Worm (Caenorhabditis elegans): ENCODE results near the gene C50E3.13.

Gene C50E3.13

DNA sequence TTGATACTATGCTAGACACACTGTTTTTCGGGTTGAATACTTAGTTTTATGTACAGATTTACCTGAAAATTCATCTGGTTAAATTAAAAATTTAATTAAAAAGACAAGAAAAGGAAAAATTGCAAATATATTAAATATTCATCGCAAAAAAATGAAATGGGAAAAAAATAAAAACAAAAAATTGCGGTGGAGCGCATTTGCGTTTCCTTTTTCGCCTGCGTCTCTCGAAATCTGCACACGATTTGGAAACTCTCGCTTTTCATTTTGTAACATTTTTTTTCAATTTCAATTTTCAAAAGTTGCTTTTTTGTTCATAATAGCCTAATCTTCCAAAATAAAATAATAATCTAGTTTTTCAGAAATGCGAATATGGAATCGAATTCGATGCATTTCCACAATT is 36.4 kb downstream of the C50E3.13 start, which contains the start of the genes F19F10.11 and C50E3.5:
Gene F19F10.11, minus strand, starts transcription at position 68 of the 400 bp plus-strand sequence.
Gene C50E3.5, plus strand, starts transcription at position 360 of the 400 bp plus-strand sequence.
- TF ChIP-seq dve-1 (tag; optimal IDR thresholded peaks at IDR 0.05) (no peak), ceh-14 (tag; optimal IDR thresholded peaks at IDR 0.05) (peak; percentile 6)

DNA sequence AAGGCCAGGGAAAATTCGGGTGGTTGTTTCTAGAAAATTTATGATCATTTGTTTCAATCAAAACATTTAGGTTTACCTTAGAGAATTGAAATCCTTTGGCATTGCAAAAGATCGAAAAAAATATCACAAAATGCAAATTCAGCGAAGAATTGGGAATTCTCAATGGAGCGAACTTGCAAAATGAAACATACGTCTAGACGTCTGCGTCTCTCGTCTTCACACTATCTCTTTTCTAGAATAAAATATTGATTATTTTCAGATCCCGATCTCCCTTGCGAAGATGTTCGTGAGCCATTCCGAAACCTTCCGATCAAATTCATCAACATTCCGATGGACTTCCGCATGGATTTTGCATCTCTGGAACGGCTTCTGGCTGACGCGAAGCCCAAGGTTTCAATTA is 43.7 kb downstream of the C50E3.13 start, which contains the start of gene ets-6:
Gene ets-6, minus strand, starts transcription at position 169 of the 400 bp plus-strand sequence.
- TF ChIP-seq pha-2 (tag; optimal IDR thresholded peaks at IDR 0.05) (no peak), ceh-48 (tag; optimal IDR thresholded peaks at IDR 0.05) (peak; percentile 85)

ce11 chrV:7575563-7575962 is 48.5 kb downstream of the C50E3.13 start, which contains the start of the genes snu-66 and ints-9:
Gene snu-66 (minus strand): TSS chrV:7575670.
Gene ints-9 (plus strand): TSS chrV:7575802.
- no peak for TF ChIP-seq tbx-7 (tag; optimal IDR thresholded peaks at IDR 0.05)
- peak; percentile 66 for TF ChIP-seq unc-42 (tag; optimal IDR thresholded peaks at IDR 0.05)
- no peak for TF ChIP-seq lin-11 (tag; optimal IDR thresholded peaks at IDR 0.05)
- TF ChIP-seq ceh-6 (GFP tag; optimal IDR thresholded peaks at IDR 0.05): no peak

All from whole organism, late embryonic.